Worm (Caenorhabditis elegans) whole organism, mixed stage, embryonic: ENCODE data around the gene insc-1.

Experiments
- bed-3 ChIP-seq: fragments of 200-800 bp; sonication (Bioruptor generic); optimal IDR thresholded peaks from 3 replicates; lab custom pipeline; 2018; ENCODE audit warnings: mild to moderate bottlenecking, missing genetic modification characterization, moderate library complexity, missing compliant biosample characterization
- blmp-1 ChIP-seq: fragments of 150-350 bp; optimal IDR thresholded peaks from 2 replicates; lab custom pipeline; 2014; ENCODE audit warnings: missing biosample characterization, missing genetic modification characterization
- ceh-39 ChIP-seq: fragments of 150-350 bp; optimal IDR thresholded peaks from 2 replicates; lab custom pipeline; 2014; ENCODE audit warnings: missing biosample characterization, missing genetic modification characterization
- ceh-43 ChIP-seq: fragments of 200-800 bp; sonication (Bioruptor generic); optimal IDR thresholded peaks from 2 replicates; lab custom pipeline; 2018; ENCODE audit warnings: mild to moderate bottlenecking, missing genetic modification characterization, moderate library complexity, missing compliant biosample characterization
- ceh-83 ChIP-seq: fragments of 200-800 bp; sonication (Bioruptor generic); optimal IDR thresholded peaks from 2 replicates; lab custom pipeline; 2018; ENCODE audit warnings: mild to moderate bottlenecking, missing genetic modification characterization, missing compliant biosample characterization
- ces-1 ChIP-seq: fragments of 150-350 bp; optimal IDR thresholded peaks from 2 replicates; lab custom pipeline; 2014; ENCODE audit warnings: missing biosample characterization, missing genetic modification reagents, missing genetic modification characterization
- cnd-1 ChIP-seq: fragments of 200-800 bp; sonication (Bioruptor generic); optimal IDR thresholded peaks from 2 replicates; lab custom pipeline; 2018; ENCODE audit warnings: mild to moderate bottlenecking, missing genetic modification characterization, missing compliant biosample characterization
- drap-1 ChIP-seq: fragments of 200-800 bp; sonication (Bioruptor generic); optimal IDR thresholded peaks from 3 replicates; lab custom pipeline; 2018; ENCODE audit warnings: mild to moderate bottlenecking, missing genetic modification characterization, missing compliant biosample characterization
- elt-1 ChIP-seq: sonication (generic microtip); optimal IDR thresholded peaks from 2 replicates; lab custom pipeline; 2017; ENCODE audit warnings: missing genetic modification characterization, mild to moderate bottlenecking, missing compliant biosample characterization, antibody characterized with exemption, moderate library complexity, borderline replicate concordance; ENCODE audit not compliant: insufficient read depth
- flh-1 ChIP-seq: fragments of 200-800 bp; sonication (Bioruptor generic); optimal IDR thresholded peaks from 2 replicates; lab custom pipeline; 2018; ENCODE audit warnings: mild to moderate bottlenecking, missing genetic modification characterization, moderate library complexity, missing compliant biosample characterization
- ham-2 ChIP-seq: fragments of 200-800 bp; sonication (Bioruptor generic); optimal IDR thresholded peaks from 2 replicates; lab custom pipeline; 2018; ENCODE audit warnings: mild to moderate bottlenecking, missing genetic modification characterization, missing compliant biosample characterization
- lin-13 ChIP-seq: fragments of 150-350 bp; optimal IDR thresholded peaks from 2 replicates; lab custom pipeline; 2014; ENCODE audit warnings: missing biosample characterization, missing genetic modification characterization
- lin-32 ChIP-seq: fragments of 200-800 bp; sonication (Bioruptor generic); optimal IDR thresholded peaks from 2 replicates; lab custom pipeline; 2018; ENCODE audit warnings: mild to moderate bottlenecking, missing genetic modification characterization, missing compliant biosample characterization
- lsy-2 ChIP-seq: fragments of 150-350 bp; optimal IDR thresholded peaks from 2 replicates; lab custom pipeline; 2014; ENCODE audit warnings: missing biosample characterization, missing genetic modification characterization
- mab-5 ChIP-seq: fragments of 150-350 bp; optimal IDR thresholded peaks from 2 replicates; lab custom pipeline; 2014; ENCODE audit warnings: missing biosample characterization, missing genetic modification characterization
- mep-1 ChIP-seq: fragments of 150-350 bp; optimal IDR thresholded peaks from 2 replicates; lab custom pipeline; 2017; ENCODE audit warnings: missing biosample characterization, missing genetic modification reagents, missing genetic modification characterization, inconsistent platforms
- mls-2 ChIP-seq: sonication (generic microtip); optimal IDR thresholded peaks from 2 replicates; lab custom pipeline; 2016; ENCODE audit warnings: mild to moderate bottlenecking, missing genetic modification characterization, moderate library complexity, missing compliant biosample characterization
- nhr-12 ChIP-seq: fragments of 150-350 bp; optimal IDR thresholded peaks from 2 replicates; lab custom pipeline; 2014; ENCODE audit warnings: missing biosample characterization, missing genetic modification characterization
- nhr-2 ChIP-seq: fragments of 150-350 bp; optimal IDR thresholded peaks from 2 replicates; lab custom pipeline; 2014; ENCODE audit warnings: missing biosample characterization, missing genetic modification characterization
- nhr-237 ChIP-seq: fragments of 150-350 bp; optimal IDR thresholded peaks from 2 replicates; lab custom pipeline; 2014; ENCODE audit warnings: missing biosample characterization, missing genetic modification characterization
- nhr-28 ChIP-seq: fragments of 150-350 bp; optimal IDR thresholded peaks from 2 replicates; lab custom pipeline; 2014; ENCODE audit warnings: missing biosample characterization, missing genetic modification characterization
- nhr-76 ChIP-seq: sonication (generic microtip); optimal IDR thresholded peaks from 2 replicates; lab custom pipeline; 2017; ENCODE audit warnings: missing biosample characterization, missing genetic modification characterization
- pha-4 ChIP-seq: fragments of 150-350 bp; optimal IDR thresholded peaks from 2 replicates; lab custom pipeline; 2018; ENCODE audit warnings: missing biosample characterization, missing genetic modification reagents, missing genetic modification characterization
- sem-2 ChIP-seq: fragments of 200-800 bp; sonication (Bioruptor generic); optimal IDR thresholded peaks from 2 replicates; lab custom pipeline; 2018; ENCODE audit warnings: mild to moderate bottlenecking, missing genetic modification characterization, missing compliant biosample characterization
- snpc-4 ChIP-seq: fragments of 150-350 bp; optimal IDR thresholded peaks from 2 replicates; lab custom pipeline; 2014; ENCODE audit warnings: missing biosample characterization, missing genetic modification characterization
- sptf-1 ChIP-seq: sonication (generic microtip); optimal IDR thresholded peaks from 2 replicates; lab custom pipeline; 2017; ENCODE audit warnings: mild to moderate bottlenecking, missing genetic modification characterization, moderate library complexity, missing compliant biosample characterization
- tbx-8 ChIP-seq: fragments of 200-800 bp; sonication (Bioruptor generic); optimal IDR thresholded peaks from 2 replicates; lab custom pipeline; 2018; ENCODE audit warnings: mild to moderate bottlenecking, missing genetic modification characterization, moderate library complexity, missing compliant biosample characterization
- unc-120 ChIP-seq: sonication (generic microtip); optimal IDR thresholded peaks from 2 replicates; lab custom pipeline; 2017; ENCODE audit warnings: missing genetic modification characterization, missing compliant biosample characterization; ENCODE audit not compliant: poor library complexity, severe bottlenecking
- unc-62 ChIP-seq: fragments of 150-350 bp; optimal IDR thresholded peaks from 2 replicates; lab custom pipeline; 2014; ENCODE audit warnings: missing biosample characterization, missing genetic modification reagents, missing genetic modification characterization
- zip-8 ChIP-seq: fragments of 150-350 bp; optimal IDR thresholded peaks from 2 replicates; lab custom pipeline; 2014; ENCODE audit warnings: missing biosample characterization, missing genetic modification characterization
- ztf-11 ChIP-seq: fragments of 150-350 bp; optimal IDR thresholded peaks from 2 replicates; lab custom pipeline; 2014; ENCODE audit warnings: missing biosample characterization, missing genetic modification characterization

The insc-1 gene

DNA sequence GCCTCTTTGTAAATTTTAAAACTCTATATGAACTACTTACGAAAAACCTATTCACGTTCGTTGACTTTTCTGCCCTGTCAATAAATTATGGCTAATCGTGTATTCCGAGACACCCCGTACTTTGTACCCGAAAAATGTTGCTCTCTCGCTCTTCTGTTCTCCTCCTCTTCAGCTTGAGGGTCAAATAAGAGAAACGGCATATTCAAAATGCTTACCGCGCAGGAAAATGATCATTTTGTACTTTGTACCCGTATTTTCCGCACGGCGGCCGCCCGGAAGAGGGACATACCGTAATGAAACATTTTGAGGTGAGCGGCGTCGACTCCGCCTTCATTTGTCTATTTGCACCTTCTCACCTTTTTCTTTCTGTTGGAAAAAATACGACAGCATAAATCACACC lies 15.0 kb upstream of the insc-1 start:
- peak; percentile 70 for TF ChIP-seq pha-4 (tag; lab: Kevin White, UChicago)
- TF ChIP-seq ham-2 (GFP tag; lab: Kevin White, UChicago), result peak; percentile 56
- TF ChIP-seq cnd-1, result no peak

DNA sequence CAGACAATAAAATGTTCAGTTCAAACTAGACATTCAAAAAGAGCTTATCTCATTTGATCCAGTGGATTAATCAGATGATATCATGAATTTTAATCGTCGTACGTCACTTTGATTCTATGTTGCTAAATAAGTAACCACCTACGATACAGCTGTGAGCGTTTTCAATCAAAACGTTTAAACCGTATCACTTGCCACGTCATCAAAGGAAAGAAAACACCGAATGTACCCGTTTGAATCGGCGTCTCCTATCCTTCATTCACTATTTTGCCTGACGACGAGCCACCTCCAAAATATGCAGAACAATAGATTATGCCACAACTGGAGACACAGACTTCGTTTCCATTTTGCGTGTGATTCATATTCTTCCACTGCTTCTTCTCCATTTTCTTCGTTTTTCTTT lies 12.8 kb upstream of the insc-1 start:
- TF ChIP-seq zip-8 (tag; lab: Kevin White, UChicago) (no peak), sem-2 (GFP tag; lab: Kevin White, UChicago) (no peak), mep-1 (tag; lab: Kevin White, UChicago) (no peak), sptf-1 (tag; lab: Kevin White, UChicago) (no peak), ceh-83 (GFP tag; lab: Kevin White, UChicago) (no peak), ham-2 (GFP tag; lab: Kevin White, UChicago) (no peak), ztf-11 (tag; lab: Kevin White, UChicago) (no peak), lsy-2 (tag; lab: Kevin White, UChicago) (no peak), unc-62 (GFP tag; lab: Kevin White, UChicago) (no peak), nhr-2 (tag; lab: Kevin White, UChicago) (no peak), nhr-28 (tag; lab: Kevin White, UChicago) (no peak), ceh-39 (tag; lab: Kevin White, UChicago) (no peak), lin-32 (GFP tag; lab: Kevin White, UChicago) (no peak), nhr-76 (tag; lab: Kevin White, UChicago) (no peak), blmp-1 (tag; lab: Kevin White, UChicago) (no peak)
- TF ChIP-seq, all 35 proteins: peak for 0

ce11 chrII:7348063-7348462 lies 10.6 kb upstream of the insc-1 start:
- TF ChIP-seq sptf-1 (tag; lab: Kevin White, UChicago) (no peak), ham-2 (GFP tag; lab: Kevin White, UChicago) (no peak), drap-1 (GFP tag; lab: Kevin White, UChicago) (no peak), ceh-83 (GFP tag; lab: Kevin White, UChicago) (no peak), snpc-4 (no peak), ces-1 (GFP tag; lab: Kevin White, UChicago) (no peak), ceh-43 (GFP tag; lab: Kevin White, UChicago) (no peak), nhr-12 (tag; lab: Kevin White, UChicago) (no peak), nhr-76 (tag; lab: Kevin White, UChicago) (no peak), unc-62 (GFP tag; lab: Kevin White, UChicago) (no peak), elt-1 (tag; lab: Kevin White, UChicago) (no peak), blmp-1 (tag; lab: Kevin White, UChicago) (no peak), mls-2 (tag; lab: Kevin White, UChicago) (no peak), nhr-28 (tag; lab: Kevin White, UChicago) (no peak), ztf-11 (tag; lab: Kevin White, UChicago) (no peak), flh-1 (GFP tag; lab: Kevin White, UChicago) (no peak), mep-1 (tag; lab: Kevin White, UChicago) (no peak), nhr-237 (tag; lab: Kevin White, UChicago) (no peak), tbx-8 (GFP tag; lab: Kevin White, UChicago) (no peak)
- TF ChIP-seq, all 35 proteins: peak for 0

- no peak for TF ChIP-seq tbx-8 (GFP tag; lab: Kevin White, UChicago)
- TF ChIP-seq nhr-2 (tag; lab: Kevin White, UChicago), result peak; percentile 10
- no peak for TF ChIP-seq zip-8 (tag; lab: Kevin White, UChicago)
These were observed 6.2 kb upstream of the insc-1 start, which contains the start of gene hsp-4 for ce11 chrII:7352507-7352906. Gene hsp-4 (minus strand): TSS chrII:7352645.

DNA sequence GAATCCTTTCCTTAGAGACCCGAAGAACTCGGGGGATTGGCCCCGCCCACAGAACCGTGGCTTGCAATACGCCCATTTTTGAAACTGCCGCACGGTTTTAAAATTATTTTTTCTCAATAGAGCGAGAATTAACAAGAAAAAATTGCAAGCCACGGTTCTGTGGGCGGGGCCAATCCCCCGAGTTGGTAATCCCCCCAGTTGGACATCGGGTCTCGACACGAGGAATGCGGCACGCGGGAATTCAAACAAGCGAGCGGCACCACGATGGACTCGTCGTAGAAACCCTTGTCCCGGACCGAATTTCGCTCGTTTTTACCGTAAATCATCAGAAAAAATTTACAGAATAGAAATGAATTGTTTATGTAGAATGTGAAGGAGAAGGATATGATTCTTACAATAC lies 5.7 kb upstream of the insc-1 start:
- TF ChIP-seq mab-5 (tag; lab: Kevin White, UChicago) (no peak), ztf-11 (tag; lab: Kevin White, UChicago) (no peak), ham-2 (GFP tag; lab: Kevin White, UChicago) (no peak), nhr-2 (tag; lab: Kevin White, UChicago) (no peak), sem-2 (GFP tag; lab: Kevin White, UChicago) (no peak), nhr-237 (tag; lab: Kevin White, UChicago) (no peak), lin-13 (no peak), elt-1 (tag; lab: Kevin White, UChicago) (no peak), lin-32 (GFP tag; lab: Kevin White, UChicago) (no peak), unc-120 (tag; lab: Kevin White, UChicago) (no peak), bed-3 (GFP tag; lab: Kevin White, UChicago) (no peak), drap-1 (GFP tag; lab: Kevin White, UChicago) (no peak), mls-2 (tag; lab: Kevin White, UChicago) (no peak), tbx-8 (GFP tag; lab: Kevin White, UChicago) (no peak)
